Fruit fly (Drosophila melanogaster) whole organism, pupa: Measurements from ENCODE around the gene mbf1.

ENCODE experiments used
- CG10348 ChIP-seq: fragments of 200-800 bp; sonication (Bioruptor generic); IDR thresholded peaks from 2 replicates; pipeline ENCODE4 v1.3.6; 2022; ENCODE audit warnings: missing biosample characterization, missing genetic modification characterization
- CG14655 ChIP-seq: fragments of 200-800 bp; sonication (Bioruptor generic); optimal IDR thresholded peaks from 3 replicates; lab custom pipeline; 2017; ENCODE audit warnings: mild to moderate bottlenecking, missing biosample characterization, missing genetic modification reagents, missing genetic modification characterization
- CG15710 ChIP-seq: fragments of 200-800 bp; sonication (Bioruptor generic); optimal IDR thresholded peaks from 2 replicates; lab custom pipeline; 2018; ENCODE audit warnings: missing biosample characterization, mild to moderate bottlenecking, missing genetic modification characterization, moderate library complexity
- EcR ChIP-seq: fragments of 200-800 bp; sonication (Bioruptor generic); optimal IDR thresholded peaks from 3 replicates; lab custom pipeline; 2019; ENCODE audit warnings: missing biosample characterization, missing genetic modification characterization, mild to moderate bottlenecking, moderate library complexity, missing genetic modification reagents
- Pif1A ChIP-seq: fragments of 200-800 bp; sonication (Bioruptor generic); optimal IDR thresholded peaks from 3 replicates; lab custom pipeline; 2016; ENCODE audit warnings: missing biosample characterization, missing genetic modification characterization
- Snoo ChIP-seq: fragments of 200-800 bp; sonication (Bioruptor generic); optimal IDR thresholded peaks from 3 replicates; lab custom pipeline; 2017; ENCODE audit warnings: missing biosample characterization, mild to moderate bottlenecking, missing genetic modification characterization, inconsistent platforms

DNA sequence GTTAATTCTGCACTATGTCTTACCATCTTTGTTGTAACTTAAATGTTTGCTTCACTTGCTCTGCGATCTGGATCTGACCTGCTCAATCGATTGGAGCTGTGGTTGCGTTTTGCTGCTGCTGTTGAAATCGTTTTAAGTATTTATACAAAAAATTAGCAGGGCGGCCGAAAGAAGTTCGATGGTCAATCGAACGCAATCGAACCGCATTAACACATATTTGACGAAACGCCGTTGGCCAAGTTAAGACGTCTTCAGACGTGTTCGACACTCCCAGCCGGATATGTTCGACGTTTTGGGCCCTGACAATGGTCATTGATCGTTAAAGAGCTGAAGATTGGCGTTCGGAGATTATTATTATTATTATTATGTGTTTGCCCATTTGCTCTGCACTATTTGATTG is 28.7 kb upstream of the mbf1 start, which contains the start of gene CG13033:
- TF ChIP-seq Pif1A (GFP tag; lab: Kevin White, UChicago) = no peak
- no peak for TF ChIP-seq CG10348 (GFP tag; lab: Robert Waterston, UW)
- no peak for TF ChIP-seq Snoo (tag; lab: Kevin White, UChicago)
- no peak for TF ChIP-seq CG14655 (GFP tag; lab: Kevin White, UChicago)
- no peak for TF ChIP-seq CG15710 (tag; lab: Kevin White, UChicago)
- TF ChIP-seq EcR (GFP tag; lab: Kevin White, UChicago) = no peak
